Fruit fly (Drosophila melanogaster) whole organism, embryonic: Measurements from ENCODE around the gene CG12171.
A peak's percentile ranks its signal among the peaks of the same experiment; 100 is the strongest.

Source experiments
- Abd-B ChIP-seq: fragments of 200-800 bp; sonication (Bioruptor generic); optimal IDR thresholded peaks from 2 replicates; lab custom pipeline; 2018; ENCODE audit warnings: missing biosample characterization, mild to moderate bottlenecking, missing genetic modification characterization, moderate library complexity
- B-H2 ChIP-seq: fragments of 200-800 bp; sonication (Bioruptor generic); optimal IDR thresholded peaks from 2 replicates; lab custom pipeline; 2018; ENCODE audit warnings: missing biosample characterization, mild to moderate bottlenecking, missing genetic modification characterization
- CG11247 ChIP-seq: fragments of 200-800 bp; sonication (Bioruptor generic); IDR thresholded peaks from 2 replicates; pipeline ENCODE4 v1.3.6; 2022; ENCODE audit warnings: missing biosample characterization, missing genetic modification characterization
- CG11560 ChIP-seq: fragments of 200-800 bp; sonication (Bioruptor generic); IDR thresholded peaks from 3 replicates; pipeline ENCODE4 v1.3.6; 2022; ENCODE audit warnings: missing biosample characterization, missing genetic modification characterization
- CG11723 ChIP-seq: fragments of 200-800 bp; sonication (Bioruptor generic); optimal IDR thresholded peaks from 2 replicates; lab custom pipeline; 2017; ENCODE audit warnings: missing biosample characterization, mild to moderate bottlenecking, missing genetic modification characterization
- CG12391 ChIP-seq: fragments of 200-800 bp; sonication (Bioruptor generic); optimal IDR thresholded peaks from 3 replicates; lab custom pipeline; 2018; ENCODE audit warnings: missing biosample characterization, mild to moderate bottlenecking, missing genetic modification characterization, moderate library complexity
- CG1529 ChIP-seq: fragments of 200-800 bp; sonication (Bioruptor generic); optimal IDR thresholded peaks from 3 replicates; lab custom pipeline; 2018; ENCODE audit warnings: missing biosample characterization, missing genetic modification characterization
- CG1647 ChIP-seq: fragments of 200-800 bp; sonication (Bioruptor generic); optimal IDR thresholded peaks from 3 replicates; lab custom pipeline; 2016; ENCODE audit warnings: missing biosample characterization, missing genetic modification characterization
- CG17385 ChIP-seq: fragments of 200-800 bp; sonication (Bioruptor generic); optimal IDR thresholded peaks from 3 replicates; lab custom pipeline; 2018; ENCODE audit warnings: missing biosample characterization, mild to moderate bottlenecking, missing genetic modification characterization
- CG17612 ChIP-seq: fragments of 200-800 bp; sonication (Bioruptor generic); IDR thresholded peaks from 2 replicates; pipeline ENCODE4 v1.3.6; 2022; ENCODE audit warnings: missing biosample characterization, missing genetic modification characterization
- CG2116 ChIP-seq: fragments of 200-800 bp; sonication (Bioruptor generic); optimal IDR thresholded peaks from 3 replicates; lab custom pipeline; 2018; ENCODE audit warnings: missing biosample characterization, mild to moderate bottlenecking, missing genetic modification characterization
- CG2678 ChIP-seq: fragments of 200-800 bp; sonication (Bioruptor generic); optimal IDR thresholded peaks from 3 replicates; lab custom pipeline; 2019; ENCODE audit warnings: missing biosample characterization, mild to moderate bottlenecking, missing genetic modification characterization, moderate library complexity
- CG33213 ChIP-seq: fragments of 200-800 bp; sonication (Bioruptor generic); optimal IDR thresholded peaks from 3 replicates; lab custom pipeline; 2016; ENCODE audit warnings: missing biosample characterization, missing genetic modification characterization
- CG4282 ChIP-seq: fragments of 200-800 bp; sonication (Bioruptor generic); optimal IDR thresholded peaks from 2 replicates; lab custom pipeline; 2016; ENCODE audit warnings: missing biosample characterization, missing genetic modification characterization
- CG4360 ChIP-seq: fragments of 200-800 bp; sonication (Bioruptor generic); IDR thresholded peaks from 2 replicates; pipeline ENCODE4 v1.3.6; 2022; ENCODE audit warnings: missing biosample characterization, missing genetic modification characterization
- CG4730 ChIP-seq: fragments of 200-800 bp; sonication (Bioruptor generic); IDR thresholded peaks from 2 replicates; pipeline ENCODE4 v1.3.6; 2022; ENCODE audit warnings: missing biosample characterization, missing genetic modification characterization
- CG6175 ChIP-seq: fragments of 200-800 bp; sonication (Bioruptor generic); IDR thresholded peaks from 3 replicates; pipeline ENCODE4 v1.3.6; 2022; ENCODE audit warnings: missing biosample characterization, missing genetic modification characterization
- CG7271 ChIP-seq: fragments of 200-800 bp; sonication (Bioruptor generic); optimal IDR thresholded peaks from 2 replicates; lab custom pipeline; 2018; ENCODE audit warnings: missing biosample characterization, mild to moderate bottlenecking, missing genetic modification characterization, moderate library complexity
- CG7556 ChIP-seq: fragments of 200-800 bp; sonication (Bioruptor generic); optimal IDR thresholded peaks from 2 replicates; lab custom pipeline; 2017; ENCODE audit warnings: missing biosample characterization, mild to moderate bottlenecking, missing genetic modification characterization
- CG8388 ChIP-seq: fragments of 200-800 bp; sonication (Bioruptor generic); optimal IDR thresholded peaks from 2 replicates; lab custom pipeline; 2019; ENCODE audit warnings: missing biosample characterization, mild to moderate bottlenecking, missing genetic modification characterization, moderate library complexity
- CG9727 ChIP-seq: fragments of 200-800 bp; sonication (Bioruptor generic); optimal IDR thresholded peaks from 3 replicates; lab custom pipeline; 2017; ENCODE audit warnings: missing biosample characterization, mild to moderate bottlenecking, missing genetic modification characterization
- CG9932 ChIP-seq: fragments of 200-800 bp; sonication (Bioruptor generic); IDR thresholded peaks from 2 replicates; pipeline ENCODE4 v1.3.6; 2022; ENCODE audit warnings: missing biosample characterization, missing genetic modification characterization
- CoRest ChIP-seq: fragments of 200-800 bp; sonication (Bioruptor generic); optimal IDR thresholded peaks from 3 replicates; lab custom pipeline; 2018; ENCODE audit warnings: missing biosample characterization, mild to moderate bottlenecking, missing genetic modification characterization, moderate library complexity
- Ets65A ChIP-seq: fragments of 200-800 bp; sonication (Bioruptor generic); peaks from one replicate; lab custom pipeline; 2016; ENCODE audit warnings: missing biosample characterization, missing genetic modification characterization
- Hey ChIP-seq: fragments of 200-800 bp; sonication (Bioruptor generic); optimal IDR thresholded peaks from 3 replicates; lab custom pipeline; 2018; ENCODE audit warnings: missing biosample characterization, mild to moderate bottlenecking, missing genetic modification characterization
- Mrtf ChIP-seq: fragments of 200-800 bp; sonication (Bioruptor generic); IDR thresholded peaks from 3 replicates; pipeline ENCODE4 v1.3.6; 2022; ENCODE audit warnings: missing biosample characterization, missing genetic modification characterization
- Nf-YB ChIP-seq: fragments of 200-800 bp; sonication (Bioruptor generic); optimal IDR thresholded peaks from 3 replicates; lab custom pipeline; 2019; ENCODE audit warnings: missing biosample characterization, mild to moderate bottlenecking, missing genetic modification characterization, moderate library complexity
- Six4 ChIP-seq: fragments of 200-800 bp; sonication (Bioruptor generic); optimal IDR thresholded peaks from 2 replicates; lab custom pipeline; 2016; ENCODE audit warnings: missing biosample characterization, missing genetic modification characterization
- Sry-β ChIP-seq: fragments of 200-800 bp; sonication (Bioruptor generic); optimal IDR thresholded peaks from 2 replicates; lab custom pipeline; 2018; ENCODE audit warnings: missing biosample characterization, mild to moderate bottlenecking, missing genetic modification characterization, moderate library complexity
- cato ChIP-seq: fragments of 200-800 bp; sonication (Bioruptor generic); optimal IDR thresholded peaks from 2 replicates; lab custom pipeline; 2016; ENCODE audit warnings: missing biosample characterization, missing genetic modification characterization, borderline replicate concordance
- corto ChIP-seq: fragments of 200-800 bp; sonication (Bioruptor generic); optimal IDR thresholded peaks from 2 replicates; lab custom pipeline; 2016; ENCODE audit warnings: missing biosample characterization, mild to moderate bottlenecking, missing genetic modification characterization, moderate library complexity
- danr ChIP-seq: fragments of 200-800 bp; sonication (Bioruptor generic); IDR thresholded peaks from 2 replicates; pipeline ENCODE4 v1.3.6; 2022; ENCODE audit warnings: missing biosample characterization, missing genetic modification characterization
- disco-r ChIP-seq: fragments of 200-800 bp; sonication (Bioruptor generic); optimal IDR thresholded peaks from 2 replicates; lab custom pipeline; 2016; ENCODE audit warnings: missing biosample characterization, missing genetic modification characterization
- emc ChIP-seq: fragments of 200-800 bp; sonication (Bioruptor generic); optimal IDR thresholded peaks from 2 replicates; lab custom pipeline; 2016; ENCODE audit warnings: missing biosample characterization, missing genetic modification characterization
- fu2 ChIP-seq: fragments of 200-800 bp; sonication (Bioruptor generic); optimal IDR thresholded peaks from 2 replicates; lab custom pipeline; 2016; ENCODE audit warnings: missing biosample characterization, missing genetic modification characterization
- gcm ChIP-seq: fragments of 200-800 bp; sonication (Bioruptor generic); optimal IDR thresholded peaks from 2 replicates; lab custom pipeline; 2019; ENCODE audit warnings: missing biosample characterization, mild to moderate bottlenecking, missing genetic modification characterization, moderate library complexity
- hb ChIP-seq: fragments of 200-800 bp; sonication (Bioruptor generic); IDR thresholded peaks from 3 replicates; pipeline ENCODE4 v1.3.6; 2022; ENCODE audit warnings: missing biosample characterization, missing genetic modification characterization; ENCODE audit not compliant: partially characterized antibody
- jigr1 ChIP-seq: fragments of 200-800 bp; sonication (Bioruptor generic); IDR thresholded peaks from 3 replicates; pipeline ENCODE4 v1.3.6; 2022; ENCODE audit warnings: missing biosample characterization, missing genetic modification characterization
- kah ChIP-seq: fragments of 200-800 bp; sonication (Bioruptor generic); optimal IDR thresholded peaks from 2 replicates; lab custom pipeline; 2018; ENCODE audit warnings: missing biosample characterization, mild to moderate bottlenecking, missing genetic modification characterization
- lilli ChIP-seq: fragments of 200-800 bp; sonication (Bioruptor generic); optimal IDR thresholded peaks from 3 replicates; lab custom pipeline; 2016; ENCODE audit warnings: missing biosample characterization, missing genetic modification characterization
- nerfin-1 ChIP-seq: fragments of 200-800 bp; sonication (Bioruptor generic); optimal IDR thresholded peaks from 3 replicates; lab custom pipeline; 2019; ENCODE audit warnings: missing biosample characterization, mild to moderate bottlenecking, missing genetic modification characterization, moderate library complexity
- pho ChIP-seq: fragments of 200-800 bp; sonication (Bioruptor generic); optimal IDR thresholded peaks from 2 replicates; lab custom pipeline; 2016; ENCODE audit warnings: missing biosample characterization, missing genetic modification characterization
- pum ChIP-seq: fragments of 200-800 bp; sonication (Bioruptor generic); optimal IDR thresholded peaks from 2 replicates; lab custom pipeline; 2016; ENCODE audit warnings: missing biosample characterization, missing genetic modification characterization
- ro ChIP-seq: fragments of 200-800 bp; sonication (Bioruptor generic); IDR thresholded peaks from 2 replicates; pipeline ENCODE4 v1.3.6; 2022; ENCODE audit warnings: missing biosample characterization, missing genetic modification characterization
- scrt ChIP-seq: fragments of 200-800 bp; sonication (Bioruptor generic); optimal IDR thresholded peaks from 2 replicates; lab custom pipeline; 2018; ENCODE audit warnings: missing biosample characterization, mild to moderate bottlenecking, missing genetic modification characterization, moderate library complexity
- sens-2 ChIP-seq: fragments of 200-800 bp; sonication (Bioruptor generic); IDR thresholded peaks from 2 replicates; pipeline ENCODE4 v1.3.6; 2022; ENCODE audit warnings: missing biosample characterization, missing genetic modification characterization
- slou ChIP-seq: fragments of 200-800 bp; sonication (Bioruptor generic); optimal IDR thresholded peaks from 3 replicates; lab custom pipeline; 2016; ENCODE audit warnings: missing biosample characterization, missing genetic modification characterization
- slp2 ChIP-seq: fragments of 200-800 bp; sonication (Bioruptor generic); optimal IDR thresholded peaks from 2 replicates; lab custom pipeline; 2016; ENCODE audit warnings: missing biosample characterization, missing genetic modification characterization
- sna ChIP-seq: fragments of 200-800 bp; sonication (Bioruptor generic); IDR thresholded peaks from 2 replicates; pipeline ENCODE4 v1.3.6; 2022; ENCODE audit warnings: missing biosample characterization, missing genetic modification characterization; ENCODE audit not compliant: partially characterized antibody
- sug ChIP-seq: fragments of 200-800 bp; optimal IDR thresholded peaks from 2 replicates; lab custom pipeline; 2019; ENCODE audit warnings: missing biosample characterization, mild to moderate bottlenecking, missing genetic modification characterization, moderate library complexity
- tx ChIP-seq: fragments of 200-800 bp; sonication (Bioruptor generic); optimal IDR thresholded peaks from 2 replicates; lab custom pipeline; 2016; ENCODE audit warnings: missing biosample characterization, missing genetic modification characterization
- zfh1 ChIP-seq: fragments of 200-800 bp; sonication (Bioruptor generic); IDR thresholded peaks from 3 replicates; pipeline ENCODE4 v1.3.6; 2022; ENCODE audit warnings: missing biosample characterization, missing genetic modification characterization

The CG12171 gene

dm6 chr3R:5601044-5601523 lies 32.3 kb upstream of the CG12171 start, which contains the start of the genes kra and SecS (continued):
- TF ChIP-seq CoRest (tag; lab: Kevin White, UChicago) (peak; percentile 79), jigr1 (GFP tag; lab: Robert Waterston, UW) (no peak), Hey (tag; lab: Kevin White, UChicago) (no peak), hb (no peak), CG9932 (no peak), CG2678 (peak; percentile 67), B-H2 (GFP tag; lab: Kevin White, UChicago) (peak; percentile 58), CG7271 (tag; lab: Kevin White, UChicago) (peak; percentile 10), CG6175 (no peak), lilli (peak; percentile 73), emc (GFP tag; lab: Kevin White, UChicago) (no peak), sug (peak; percentile 37), nerfin-1 (tag; lab: Kevin White, UChicago) (peak; percentile 47), CG17385 (GFP tag; lab: Kevin White, UChicago) (peak; percentile 48), Ets65A (GFP tag; lab: Kevin White, UChicago) (peak; percentile 90), zfh1 (GFP tag; lab: Robert Waterston, UW) (no peak), CG11560 (tag; lab: Robert Waterston, UW) (no peak), scrt (GFP tag; lab: Kevin White, UChicago) (peak; percentile 46), danr (GFP tag; lab: Robert Waterston, UW) (no peak), slou (GFP tag; lab: Kevin White, UChicago) (peak; percentile 65), pum (GFP tag; lab: Kevin White, UChicago) (peak; percentile 52), ro (GFP tag; lab: Robert Waterston, UW) (no peak), Nf-YB (GFP tag; lab: Kevin White, UChicago) (no peak), sens-2 (no peak), gcm (GFP tag; lab: Kevin White, UChicago) (no peak), Abd-B (no peak), CG2116 (GFP tag; lab: Kevin White, UChicago) (peak; percentile 78), fu2 (GFP tag; lab: Kevin White, UChicago) (no peak), CG8388 (peak; percentile 21), disco-r (GFP tag; lab: Kevin White, UChicago) (no peak), CG33213 (peak; percentile 65), CG4730 (no peak), CG17612 (GFP tag; lab: Robert Waterston, UW) (no peak), CG12391 (tag; lab: Kevin White, UChicago) (peak; percentile 74), Sry-β (GFP tag; lab: Kevin White, UChicago) (peak; percentile 16), corto (GFP tag; lab: Kevin White, UChicago) (peak; percentile 45), CG11723 (GFP tag; lab: Kevin White, UChicago) (peak; percentile 57), Six4 (GFP tag; lab: Kevin White, UChicago) (peak; percentile 30), tx (GFP tag; lab: Kevin White, UChicago) (peak; percentile 20), slp2 (GFP tag; lab: Kevin White, UChicago) (peak; percentile 36), kah (GFP tag; lab: Kevin White, UChicago) (no peak), CG1647 (peak; percentile 57), cato (GFP tag; lab: Kevin White, UChicago) (peak; percentile 5), sna (GFP tag; lab: Robert Waterston, UW) (no peak), CG7556 (GFP tag; lab: Kevin White, UChicago) (peak; percentile 62), pho (peak; percentile 47), CG4360 (no peak), CG11247 (GFP tag; lab: Robert Waterston, UW) (no peak), CG4282 (GFP tag; lab: Kevin White, UChicago) (no peak), CG1529 (peak; percentile 31), Mrtf (GFP tag; lab: Robert Waterston, UW) (no peak), CG9727 (GFP tag; lab: Kevin White, UChicago) (peak; percentile 48)
